Fruit fly (Drosophila melanogaster): ENCODE measurements around the gene Act5C.

The Act5C gene

dm6 chrX:5905446-5905845, 4.8 kb downstream of the Act5C start, which contains the start of gene CG4020:
CG4020 (plus strand) TSS chrX:5905746.
- TF ChIP-seq CG1620 (GFP tag; optimal IDR thresholded peaks at IDR 0.05) (no peak), ovo (GFP tag; optimal IDR thresholded peaks at IDR 0.05) (no peak), Mnt (GFP tag; optimal IDR thresholded peaks at IDR 0.05) (no peak), CG5204 (GFP tag; optimal IDR thresholded peaks at IDR 0.05) (no peak), bab1 (GFP tag; optimal IDR thresholded peaks at IDR 0.05) (no peak)

- no peak for TF ChIP-seq Hr96 (GFP tag; optimal IDR thresholded peaks at IDR 0.05)
- TF ChIP-seq CG5204 (GFP tag; optimal IDR thresholded peaks at IDR 0.05), result no peak
- TF ChIP-seq CG7045 (GFP tag; optimal IDR thresholded peaks at IDR 0.05), result no peak
- TF ChIP-seq ovo (GFP tag; optimal IDR thresholded peaks at IDR 0.05), result peak; percentile 27
- TF ChIP-seq CG11617 (GFP tag; optimal IDR thresholded peaks at IDR 0.05), result peak; percentile 63
- TF ChIP-seq pad (GFP tag; optimal IDR thresholded peaks at IDR 0.05), result peak; percentile 64
- TF ChIP-seq bab1 (GFP tag; optimal IDR thresholded peaks at IDR 0.05), result peak; percentile 85
- no peak for TF ChIP-seq toe (GFP tag; optimal IDR thresholded peaks at IDR 0.05)
- TF ChIP-seq cnc (optimal IDR thresholded peaks at IDR 0.05), result no peak
- no peak for TF ChIP-seq CG33017 (tag; optimal IDR thresholded peaks at IDR 0.05)
- peak; percentile 32 for TF ChIP-seq tj (GFP tag; optimal IDR thresholded peaks at IDR 0.05)
- peak; percentile 16 for TF ChIP-seq cic (GFP tag; optimal IDR thresholded peaks at IDR 0.05)
- TF ChIP-seq Mnt (GFP tag; optimal IDR thresholded peaks at IDR 0.05), result peak; percentile 64
- peak; percentile 63 for TF ChIP-seq CG14711 (tag; optimal IDR thresholded peaks at IDR 0.05)
- TF ChIP-seq CG1620 (GFP tag; optimal IDR thresholded peaks at IDR 0.05), result peak; percentile 82
- peak; percentile 65 for TF ChIP-seq CG7101 (tag; optimal IDR thresholded peaks at IDR 0.05)
- TF ChIP-seq CG12768 (GFP tag; optimal IDR thresholded peaks at IDR 0.05), result peak; percentile 50
- no peak for TF ChIP-seq kay (GFP tag; ENCODE audit: borderline replicate concordance)
- no peak for TF ChIP-seq Clk (GFP tag; optimal IDR thresholded peaks at IDR 0.05)
- peak; percentile 55 for TF ChIP-seq Crg-1 (GFP tag; optimal IDR thresholded peaks at IDR 0.05)
Measured at dm6 chrX:5907916-5908315, 7.3 kb downstream of the Act5C start, which contains the start of gene CG12236. CG12236 (plus strand) TSS chrX:5908135.

- TF ChIP-seq CG7045 (GFP tag; optimal IDR thresholded peaks at IDR 0.05) (no peak), Hr96 (GFP tag; optimal IDR thresholded peaks at IDR 0.05) (no peak), tj (GFP tag; optimal IDR thresholded peaks at IDR 0.05) (peak; percentile 7), ovo (GFP tag; optimal IDR thresholded peaks at IDR 0.05) (no peak), pad (GFP tag; optimal IDR thresholded peaks at IDR 0.05) (no peak), CG1620 (GFP tag; optimal IDR thresholded peaks at IDR 0.05) (peak; percentile 2), cic (GFP tag; optimal IDR thresholded peaks at IDR 0.05) (peak; percentile 61)
Measured at dm6 chrX:5914992-5915751, 14.5 kb downstream of the Act5C start.

DNA sequence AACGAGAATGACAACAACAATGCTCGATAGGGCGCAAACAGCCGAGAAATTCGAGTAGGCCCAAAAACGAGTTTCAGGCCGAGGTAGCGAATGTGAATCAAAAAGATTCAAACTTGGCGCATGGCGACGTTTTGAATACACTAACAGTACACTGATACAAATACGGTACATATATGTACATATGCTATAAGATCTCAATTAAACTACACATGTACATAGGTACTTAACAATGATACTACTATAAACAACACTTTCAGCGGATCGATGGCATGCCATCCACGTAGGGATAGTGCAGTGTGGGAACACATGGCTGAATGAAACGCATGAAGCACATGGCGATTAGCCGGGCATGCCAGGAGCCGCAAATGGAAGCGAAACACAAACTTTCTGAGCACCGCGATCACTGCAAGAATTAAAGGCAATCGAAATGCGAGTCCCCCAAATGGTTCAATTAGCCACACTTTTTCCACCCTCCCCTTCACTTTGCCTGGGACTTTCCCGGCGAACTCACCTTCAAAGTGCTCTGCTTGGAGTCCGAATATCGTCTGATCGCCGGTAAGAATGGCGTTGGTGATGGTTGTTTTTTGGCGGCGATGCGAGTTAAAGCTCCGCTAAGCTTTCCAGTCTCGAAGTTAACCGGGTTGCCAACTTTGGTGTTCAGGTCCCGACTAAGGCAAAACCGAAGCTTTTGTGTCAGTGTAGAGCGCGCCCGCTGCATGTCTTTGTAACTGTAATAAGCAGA, 15.3 kb downstream of the Act5C start:
- TF ChIP-seq cic (GFP tag; optimal IDR thresholded peaks at IDR 0.05) (peak; percentile 6), bab1 (GFP tag; optimal IDR thresholded peaks at IDR 0.05) (peak; percentile 83), CG14711 (tag; optimal IDR thresholded peaks at IDR 0.05) (peak; percentile 40), Mnt (GFP tag; optimal IDR thresholded peaks at IDR 0.05) (peak; percentile 88), CG11617 (GFP tag; optimal IDR thresholded peaks at IDR 0.05) (no peak), Crg-1 (GFP tag; optimal IDR thresholded peaks at IDR 0.05) (no peak), CG7045 (GFP tag; optimal IDR thresholded peaks at IDR 0.05) (no peak), CG33017 (tag; optimal IDR thresholded peaks at IDR 0.05) (no peak), kay (GFP tag; ENCODE audit: borderline replicate concordance) (no peak)

DNA sequence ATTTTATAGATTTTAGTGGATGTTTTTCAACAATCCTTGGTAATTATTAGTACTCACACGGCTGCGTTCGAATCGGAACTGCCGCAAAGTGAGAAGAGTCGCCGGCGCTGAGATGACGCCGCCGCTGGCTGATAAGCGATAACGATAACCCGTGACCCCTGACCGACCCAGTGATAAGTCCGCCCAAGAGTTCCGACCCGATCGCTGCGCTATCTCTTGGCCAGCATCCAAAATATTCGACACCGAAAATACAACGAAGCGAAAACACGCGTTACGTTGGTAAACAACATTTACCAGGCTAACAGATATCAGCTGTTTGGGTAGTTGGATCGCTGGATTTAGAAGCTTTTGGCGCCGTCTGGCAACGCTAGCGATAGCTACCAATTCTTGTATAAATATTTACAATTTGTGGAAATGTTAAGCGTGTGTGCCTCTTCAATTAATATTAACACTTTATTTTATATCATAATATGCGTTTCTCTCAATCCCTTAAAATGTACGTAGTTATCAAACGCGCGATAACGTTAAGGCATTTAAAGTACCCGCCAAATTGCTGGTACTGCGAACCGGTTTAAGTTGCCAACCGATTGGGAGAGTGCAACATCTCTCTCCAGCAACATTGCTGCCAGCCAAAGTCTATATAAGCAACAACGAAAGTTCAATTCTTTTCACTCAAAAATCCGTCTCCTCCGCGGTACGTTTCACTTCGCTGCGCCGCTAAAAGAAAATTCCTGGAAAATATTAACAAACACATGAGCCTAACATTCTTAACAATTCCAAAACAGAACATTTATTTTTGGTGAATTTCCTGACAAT, 16.0 kb downstream of the Act5C start, which contains the start of the genes Shmt and CG3726:
Shmt (minus strand) TSS at position 304 of the 816 bp plus-strand sequence.
CG3726 (plus strand) TSS at position 604 of the 816 bp plus-strand sequence.
- no peak for TF ChIP-seq CG14711 (tag; optimal IDR thresholded peaks at IDR 0.05)
- TF ChIP-seq CG11617 (GFP tag; optimal IDR thresholded peaks at IDR 0.05), result no peak
- TF ChIP-seq CG7101 (tag; optimal IDR thresholded peaks at IDR 0.05), result peak; percentile 47
- peak; percentile 20 for TF ChIP-seq pad (GFP tag; optimal IDR thresholded peaks at IDR 0.05)
- TF ChIP-seq cic (GFP tag; optimal IDR thresholded peaks at IDR 0.05), result peak; percentile 23
- peak; percentile 40 for TF ChIP-seq CG1620 (GFP tag; optimal IDR thresholded peaks at IDR 0.05)
- peak; percentile 52 for TF ChIP-seq bab1 (GFP tag; optimal IDR thresholded peaks at IDR 0.05)
- no peak for TF ChIP-seq CG5204 (GFP tag; optimal IDR thresholded peaks at IDR 0.05)
- TF ChIP-seq Crg-1 (GFP tag; optimal IDR thresholded peaks at IDR 0.05), result peak; percentile 56
- TF ChIP-seq Mnt (GFP tag; optimal IDR thresholded peaks at IDR 0.05), result peak; percentile 21
